Worm (Caenorhabditis elegans): ENCODE data around the gene rpn-13.
A peak's percentile ranks its signal among the peaks of the same experiment; 100 is the strongest.

rpn-13 gene

DNA sequence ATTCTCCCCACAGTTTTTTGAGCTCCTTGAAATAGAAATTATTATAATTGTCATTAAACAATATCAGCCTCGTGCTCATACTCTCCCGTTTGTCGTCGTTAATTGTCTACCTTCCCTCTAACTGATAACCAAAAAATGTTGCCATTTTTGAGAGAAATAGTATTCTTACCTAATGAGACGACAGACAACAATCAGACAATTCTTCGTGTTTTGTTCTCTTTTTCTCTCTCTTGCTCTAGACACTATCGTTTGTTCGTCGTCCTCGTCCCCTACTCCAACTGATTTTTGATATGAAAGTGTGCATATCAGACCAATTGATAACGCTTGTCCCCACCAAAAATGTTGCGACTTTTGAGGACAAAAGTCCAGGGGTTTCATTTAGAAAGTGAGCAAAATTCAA is 19.8 kb upstream of the rpn-13 start:
- TF ChIP-seq mab-9 (GFP tag; IDR thresholded peaks at IDR 0.05) (no peak), tlp-1 (tag; optimal IDR thresholded peaks at IDR 0.05) (no peak), jun-1 (tag; optimal IDR thresholded peaks at IDR 0.05) (no peak), nhr-19 (GFP tag; conservative IDR thresholded peaks at IDR 0.05) (no peak), mep-1 (tag; optimal IDR thresholded peaks at IDR 0.05) (no peak), egl-13 (tag; optimal IDR thresholded peaks at IDR 0.05) (peak; percentile 38), nhr-47 (tag; optimal IDR thresholded peaks at IDR 0.05) (no peak), lin-15B (tag; optimal IDR thresholded peaks at IDR 0.05) (no peak), ztf-4 (tag; optimal IDR thresholded peaks at IDR 0.05) (no peak), xbp-1 (tag; optimal IDR thresholded peaks at IDR 0.05) (no peak), elt-3 (tag; optimal IDR thresholded peaks at IDR 0.05) (peak in 1 of 6 experiments; percentile 25), lsy-2 (tag; optimal IDR thresholded peaks at IDR 0.05) (peak in 1 of 2 experiments; percentile 4), C04F5.9 (tag; optimal IDR thresholded peaks at IDR 0.05) (no peak), dsc-1 (tag; optimal IDR thresholded peaks at IDR 0.05) (no peak), lin-35 (GFP tag; optimal IDR thresholded peaks at IDR 0.05) (peak in 1 of 2 experiments; percentile 57), lin-39 (tag; optimal IDR thresholded peaks at IDR 0.05) (no peak), efl-1 (optimal IDR thresholded peaks at IDR 0.05) (no peak), efl-1 (GFP tag; optimal IDR thresholded peaks at IDR 0.05 in 1 of 2) (peak in 1 of 2 experiments; percentile 93), elt-2 (tag; optimal IDR thresholded peaks at IDR 0.05) (peak; percentile 83), ama-1 (optimal IDR thresholded peaks at IDR 0.05) (no peak), fkh-8 (tag; optimal IDR thresholded peaks at IDR 0.05) (no peak), unc-62 (GFP tag; optimal IDR thresholded peaks at IDR 0.05) (no peak), ces-1 (GFP tag; optimal IDR thresholded peaks at IDR 0.05) (no peak), lin-14 (GFP tag; optimal IDR thresholded peaks at IDR 0.05) (peak; percentile 29), nhr-28 (tag; optimal IDR thresholded peaks at IDR 0.05) (no peak), nhr-71 (tag; optimal IDR thresholded peaks at IDR 0.05) (peak; percentile 39), nhr-84 (tag; optimal IDR thresholded peaks at IDR 0.05) (no peak), nhr-20 (tag; optimal IDR thresholded peaks at IDR 0.05) (peak; percentile 18), Y116A8C.19 (tag; optimal IDR thresholded peaks at IDR 0.05; ENCODE audit: borderline replicate concordance) (no peak), vab-15 (tag; optimal IDR thresholded peaks at IDR 0.05) (no peak), unc-30 (tag; optimal IDR thresholded peaks at IDR 0.05) (no peak), pag-3 (tag; optimal IDR thresholded peaks at IDR 0.05; ENCODE audit: borderline replicate concordance, insufficient read depth) (no peak), zag-1 (tag; optimal IDR thresholded peaks at IDR 0.05) (no peak)

DNA sequence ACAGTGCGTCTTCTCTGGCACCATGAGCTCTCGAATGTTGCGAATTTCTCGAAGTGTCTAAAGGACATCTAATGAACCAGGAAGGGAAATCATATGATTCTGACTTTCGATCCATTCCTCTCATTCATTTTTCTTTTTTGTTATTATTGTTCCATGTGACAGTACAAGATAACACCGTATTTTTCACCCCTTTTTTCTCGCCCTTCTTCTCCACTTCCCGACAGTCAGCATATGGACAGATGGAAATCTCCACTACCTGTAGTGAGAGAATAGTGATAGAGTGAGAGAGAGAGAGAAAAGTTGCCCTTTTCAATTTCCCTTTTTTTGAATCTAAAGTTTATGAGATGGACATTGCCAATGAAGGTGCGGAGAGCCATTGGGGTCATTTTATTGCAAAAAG is 19.1 kb upstream of the rpn-13 start:
- TF ChIP-seq aha-1 (tag; optimal IDR thresholded peaks at IDR 0.05) (no peak), fkh-10 (GFP tag; optimal IDR thresholded peaks at IDR 0.05) (no peak), aly-2 (tag; optimal IDR thresholded peaks at IDR 0.05) (no peak), nhr-11 (tag; optimal IDR thresholded peaks at IDR 0.05) (no peak), nhr-76 (tag; optimal IDR thresholded peaks at IDR 0.05) (no peak), efl-3 (GFP tag; optimal IDR thresholded peaks at IDR 0.05) (no peak), egl-13 (tag; optimal IDR thresholded peaks at IDR 0.05) (no peak), sox-4 (tag; optimal IDR thresholded peaks at IDR 0.05) (no peak), pag-3 (tag; optimal IDR thresholded peaks at IDR 0.05; ENCODE audit: borderline replicate concordance, insufficient read depth) (no peak), nhr-20 (tag; optimal IDR thresholded peaks at IDR 0.05) (peak; percentile 73), skn-1 (tag; optimal IDR thresholded peaks at IDR 0.05) (peak; percentile 20), C34B4.2 (tag; optimal IDR thresholded peaks at IDR 0.05) (no peak), ets-5 (GFP tag; IDR thresholded peaks at IDR 0.05) (no peak), ceh-90 (tag; optimal IDR thresholded peaks at IDR 0.05) (no peak), nhr-90 (tag; optimal IDR thresholded peaks at IDR 0.05; ENCODE audit: poor library complexity) (peak; percentile 2), rnt-1 (tag; optimal IDR thresholded peaks at IDR 0.05) (peak; percentile 29), lin-35 (GFP tag; optimal IDR thresholded peaks at IDR 0.05) (peak in 1 of 2 experiments; percentile 60), efl-1 (optimal IDR thresholded peaks at IDR 0.05) (no peak), efl-1 (GFP tag; optimal IDR thresholded peaks at IDR 0.05 in 1 of 2) (no peak), nhr-12 (tag; optimal IDR thresholded peaks at IDR 0.05) (no peak), snu-23 (GFP tag; optimal IDR thresholded peaks at IDR 0.05) (peak; percentile 51), elt-3 (tag; optimal IDR thresholded peaks at IDR 0.05) (peak in 3 of 6 experiments; percentile 21 to 67 (median 31)), lin-14 (GFP tag; optimal IDR thresholded peaks at IDR 0.05) (peak; percentile 79), fkh-8 (tag; optimal IDR thresholded peaks at IDR 0.05) (no peak), lir-3 (tag; optimal IDR thresholded peaks at IDR 0.05; ENCODE audit: poor library complexity) (no peak), grh-1 (GFP tag; IDR thresholded peaks at IDR 0.05) (no peak), ces-1 (GFP tag; optimal IDR thresholded peaks at IDR 0.05) (no peak), nhr-19 (GFP tag; conservative IDR thresholded peaks at IDR 0.05) (0 out of 2 replicates have a peak, but pooled peaks have one; percentile 16), mep-1 (tag; optimal IDR thresholded peaks at IDR 0.05) (peak; percentile 71), swsn-7 (tag; optimal IDR thresholded peaks at IDR 0.05) (no peak), unc-30 (tag; optimal IDR thresholded peaks at IDR 0.05) (no peak), nhr-28 (tag; optimal IDR thresholded peaks at IDR 0.05) (no peak), fos-1 (tag; optimal IDR thresholded peaks at IDR 0.05) (no peak)
